Worm (Caenorhabditis elegans): ENCODE results near the gene K08D9.2.

Gene K08D9.2

DNA sequence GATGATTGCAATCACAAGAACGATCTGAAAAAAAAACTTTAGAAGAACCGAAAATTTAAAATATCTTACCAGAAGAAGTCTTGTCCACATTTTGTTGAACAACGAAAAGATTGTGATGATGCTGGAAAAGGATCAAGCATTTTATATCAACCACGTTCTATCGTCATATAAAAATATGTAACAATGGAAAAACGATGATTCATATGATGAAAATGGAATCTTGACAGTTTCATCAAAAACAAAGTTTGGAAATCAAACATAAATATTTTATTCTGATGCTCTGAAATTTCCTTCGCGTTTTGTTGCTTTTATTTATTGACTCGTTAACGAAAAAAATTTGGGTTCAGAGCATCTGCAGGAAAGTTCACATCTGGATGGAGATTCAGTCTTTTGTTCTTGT lies 9.1 kb downstream of the K08D9.2 start, which contains the start of the genes K08D9.9 and str-16:
TSS of gene K08D9.9 (minus strand) at position 101 of the 400 bp plus-strand sequence.
TSS of gene str-16 (plus strand) at position 266 of the 400 bp plus-strand sequence.
- TF ChIP-seq W03F9.2 (tag; optimal IDR thresholded peaks at IDR 0.05) (no peak), dao-5 (tag; optimal IDR thresholded peaks at IDR 0.05) (no peak)

DNA sequence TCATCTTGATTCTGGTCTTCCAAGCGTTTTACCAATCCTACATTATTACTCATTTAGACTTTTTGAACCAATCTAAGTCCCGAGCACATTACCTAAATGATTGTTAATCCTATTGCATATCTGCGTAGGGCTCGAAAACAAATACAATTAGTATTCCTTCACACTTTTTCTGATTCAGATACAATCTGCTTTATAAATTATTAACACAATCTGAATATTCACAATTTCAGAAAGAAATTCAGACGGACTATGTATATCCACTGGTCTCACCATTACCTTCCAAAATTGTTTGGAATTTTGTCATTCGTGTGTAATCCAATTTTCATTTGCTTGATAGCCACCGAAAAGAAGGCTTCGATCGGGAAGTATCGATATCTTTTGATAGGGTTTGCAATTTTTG lies 13.7 kb downstream of the K08D9.2 start, which contains the start of gene srj-11:
TSS of gene srj-11 (plus strand) at position 250 of the 400 bp plus-strand sequence.
- TF ChIP-seq him-1 (tag; optimal IDR thresholded peaks at IDR 0.05): no peak
- TF ChIP-seq W03F9.2 (tag; optimal IDR thresholded peaks at IDR 0.05): no peak
- no peak for TF ChIP-seq dao-5 (tag; optimal IDR thresholded peaks at IDR 0.05)

DNA sequence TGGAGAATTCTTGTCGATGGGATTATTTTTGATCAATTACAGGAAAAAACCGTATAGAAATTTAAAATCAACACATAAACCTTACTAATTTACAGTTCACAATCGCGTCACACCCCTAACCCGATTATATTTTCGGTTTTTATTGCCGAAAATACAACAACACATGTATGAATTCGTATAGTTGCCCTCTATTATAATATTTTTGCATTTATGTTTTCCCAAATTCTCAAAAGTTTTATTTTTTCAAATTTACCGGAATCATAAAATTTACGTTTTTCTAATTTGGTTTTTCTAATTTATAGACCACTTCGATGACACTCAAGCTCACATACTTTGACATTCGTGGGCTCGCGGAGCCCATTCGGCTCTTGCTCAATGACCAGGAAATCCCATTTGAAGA lies 15.5 kb downstream of the K08D9.2 start, which contains the start of gene gst-23:
TSS of gene gst-23 (plus strand) at position 301 of the 400 bp plus-strand sequence.
- TF ChIP-seq dao-5 (tag; optimal IDR thresholded peaks at IDR 0.05) (no peak), him-1 (tag; optimal IDR thresholded peaks at IDR 0.05) (no peak), W03F9.2 (tag; optimal IDR thresholded peaks at IDR 0.05) (no peak)

DNA sequence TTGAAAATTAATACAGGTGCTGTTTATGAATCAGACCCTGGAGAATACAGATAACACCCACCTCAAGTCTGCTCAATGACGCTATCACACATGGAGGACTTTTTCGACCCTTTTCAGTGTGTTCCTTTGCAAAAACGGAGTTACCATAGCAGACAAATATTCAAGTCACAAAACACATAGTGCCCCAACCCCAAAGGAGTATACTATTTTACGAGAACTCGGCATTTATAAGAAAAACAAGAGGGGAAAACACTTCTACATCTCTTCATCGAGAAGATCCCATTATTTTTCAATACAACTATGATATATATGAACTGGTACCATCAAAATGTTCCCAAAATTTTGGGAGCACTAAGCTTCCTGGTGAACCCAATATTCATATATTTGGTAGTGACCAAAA lies 17.2 kb downstream of the K08D9.2 start, which contains the start of gene srj-7:
TSS of gene srj-7 (plus strand) at position 301 of the 400 bp plus-strand sequence.
- no peak for TF ChIP-seq dao-5 (tag; optimal IDR thresholded peaks at IDR 0.05)
- TF ChIP-seq him-1 (tag; optimal IDR thresholded peaks at IDR 0.05): no peak
- TF ChIP-seq W03F9.2 (tag; optimal IDR thresholded peaks at IDR 0.05): no peak

DNA sequence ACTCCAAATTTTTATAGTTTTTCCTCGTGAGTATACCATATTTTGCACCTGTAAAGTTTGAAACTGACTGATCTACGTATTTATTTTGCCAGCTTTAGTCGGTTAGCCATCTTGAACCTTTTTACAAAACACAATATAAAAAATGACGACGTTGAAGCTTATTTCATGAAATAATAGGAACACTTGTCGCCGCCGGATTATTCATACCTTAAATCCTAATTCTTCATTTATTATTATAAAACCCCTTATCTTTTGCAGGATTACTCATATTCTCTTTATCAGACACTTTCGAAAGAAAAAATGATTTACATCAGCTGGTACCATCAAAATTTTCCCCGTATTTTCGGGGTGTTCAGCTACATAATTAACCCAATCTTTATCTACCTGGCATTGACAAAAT lies 20.0 kb downstream of the K08D9.2 start, which contains the start of gene srj-8:
TSS of gene srj-8 (plus strand) at position 301 of the 400 bp plus-strand sequence.
- TF ChIP-seq dao-5 (tag; optimal IDR thresholded peaks at IDR 0.05) (no peak), him-1 (tag; optimal IDR thresholded peaks at IDR 0.05) (no peak), W03F9.2 (tag; optimal IDR thresholded peaks at IDR 0.05) (no peak)

DNA sequence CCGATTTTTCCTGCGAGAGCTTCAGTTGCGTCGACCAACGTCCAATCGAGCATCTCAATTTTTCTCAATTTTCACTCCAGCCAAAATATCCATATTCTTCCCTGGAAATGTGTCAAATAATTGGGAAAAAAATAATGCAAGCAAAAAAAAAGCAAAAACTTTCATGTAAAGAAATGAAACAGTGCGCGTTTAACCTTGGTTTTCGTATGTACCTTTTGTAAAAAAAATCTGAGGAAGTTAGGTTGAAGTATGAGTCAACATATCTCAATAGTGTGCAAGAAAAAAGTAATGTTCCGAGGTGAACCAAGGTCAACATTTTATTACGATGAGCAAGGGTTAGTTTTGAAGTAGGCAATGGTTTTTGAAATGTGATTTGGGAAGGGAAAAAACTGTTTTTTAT lies 22.7 kb downstream of the K08D9.2 start, which contains the start of gene T28A11.13:
TSS of gene T28A11.13 (minus strand) at position 101 of the 400 bp plus-strand sequence.
- TF ChIP-seq him-1 (tag; optimal IDR thresholded peaks at IDR 0.05): no peak
- no peak for TF ChIP-seq dao-5 (tag; optimal IDR thresholded peaks at IDR 0.05)
- TF ChIP-seq W03F9.2 (tag; optimal IDR thresholded peaks at IDR 0.05): no peak

DNA sequence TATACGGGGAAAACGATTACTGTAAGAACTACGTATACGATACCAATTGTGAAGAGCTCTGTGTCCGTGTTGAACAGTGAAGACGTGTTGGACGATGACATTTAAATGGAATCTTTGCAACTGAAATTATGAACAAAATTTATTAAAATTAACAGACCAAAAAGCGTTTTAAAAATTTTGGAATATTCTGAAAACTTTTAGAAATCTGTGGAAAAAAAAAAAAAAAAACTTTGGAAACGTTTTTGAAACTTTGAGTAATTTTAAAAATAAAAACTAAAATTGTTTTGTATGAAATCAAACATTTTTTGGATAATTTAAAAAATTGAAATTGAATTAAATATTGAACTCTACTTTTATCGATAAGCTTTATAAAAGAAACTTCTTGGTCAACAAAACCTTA lies 28.6 kb downstream of the K08D9.2 start, which contains the start of gene srt-63:
TSS of gene srt-63 (minus strand) at position 101 of the 400 bp plus-strand sequence.
- TF ChIP-seq W03F9.2 (tag; optimal IDR thresholded peaks at IDR 0.05) (no peak), dao-5 (tag; optimal IDR thresholded peaks at IDR 0.05) (no peak), him-1 (tag; optimal IDR thresholded peaks at IDR 0.05) (no peak)

DNA sequence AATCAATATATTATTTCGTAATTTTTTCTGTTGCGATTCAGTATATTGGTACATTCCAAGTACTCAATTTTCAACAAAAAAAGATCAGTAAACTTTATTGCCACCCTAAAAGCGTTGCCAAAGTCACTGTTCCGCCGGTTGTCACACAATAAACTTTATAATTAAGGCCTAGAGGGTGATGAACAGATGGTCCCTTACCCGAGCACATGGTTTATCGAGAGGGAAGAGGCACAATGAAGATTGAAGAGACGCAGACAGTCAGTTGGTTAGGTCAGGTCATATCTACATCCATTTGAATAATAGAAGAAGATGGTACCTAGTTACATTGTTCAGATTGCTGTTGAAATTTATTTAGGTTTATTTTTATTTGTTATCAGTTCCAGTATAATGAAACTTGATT lies 29.3 kb downstream of the K08D9.2 start:
- TF ChIP-seq him-1 (tag; optimal IDR thresholded peaks at IDR 0.05) (no peak), W03F9.2 (tag; optimal IDR thresholded peaks at IDR 0.05) (no peak), dao-5 (tag; optimal IDR thresholded peaks at IDR 0.05) (no peak)

DNA sequence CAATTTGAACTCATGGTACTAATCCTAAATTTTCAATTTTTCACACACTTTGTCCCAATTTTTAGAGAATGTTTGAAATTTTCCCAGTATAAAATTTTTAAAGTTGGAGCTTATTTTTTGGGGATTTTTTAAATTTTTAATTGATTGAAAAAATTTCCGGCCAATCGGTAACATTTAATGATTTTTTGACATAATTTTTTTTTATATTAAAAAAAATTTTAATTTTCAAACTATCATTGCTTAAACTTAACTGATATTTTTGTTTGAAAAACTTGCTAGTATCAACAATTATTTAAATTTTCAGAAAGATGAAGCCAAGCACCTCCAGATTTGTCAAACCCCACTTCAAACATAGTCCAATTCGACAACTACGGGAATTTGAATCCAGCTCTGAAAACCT lies 29.8 kb downstream of the K08D9.2 start, which contains the start of gene T28A11.22:
TSS of gene T28A11.22 (plus strand) at position 301 of the 400 bp plus-strand sequence.
- TF ChIP-seq him-1 (tag; optimal IDR thresholded peaks at IDR 0.05): no peak
- TF ChIP-seq W03F9.2 (tag; optimal IDR thresholded peaks at IDR 0.05): no peak
- no peak for TF ChIP-seq dao-5 (tag; optimal IDR thresholded peaks at IDR 0.05)

DNA sequence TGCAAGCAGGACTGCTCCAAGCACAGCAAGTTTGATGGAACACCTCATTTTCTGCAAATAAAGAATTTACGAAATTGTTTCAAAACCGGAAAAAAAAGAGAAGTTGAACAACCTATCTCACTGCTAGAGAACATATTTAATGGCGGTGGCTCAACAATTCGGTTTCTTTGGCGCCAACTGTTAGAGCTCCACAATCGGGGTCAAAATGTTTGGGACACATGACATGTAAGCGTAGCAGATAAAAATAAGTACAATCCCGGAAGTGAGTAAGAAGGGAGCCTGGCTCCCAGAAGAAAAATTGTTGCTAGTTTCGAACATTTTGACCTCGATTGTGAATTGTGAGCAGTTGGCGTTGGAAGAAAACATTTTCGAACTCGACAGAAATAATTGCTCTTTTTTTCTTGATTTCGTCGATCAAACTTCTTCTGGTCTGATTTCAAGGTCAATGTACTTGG lies 31.7 kb downstream of the K08D9.2 start, which contains the start of gene T28A11.16:
TSS of gene T28A11.16 (minus strand) at position 51 of the 455 bp plus-strand sequence.
- TF ChIP-seq W03F9.2 (tag; optimal IDR thresholded peaks at IDR 0.05) (no peak), dao-5 (tag; optimal IDR thresholded peaks at IDR 0.05) (no peak), him-1 (tag; optimal IDR thresholded peaks at IDR 0.05) (no peak)

DNA sequence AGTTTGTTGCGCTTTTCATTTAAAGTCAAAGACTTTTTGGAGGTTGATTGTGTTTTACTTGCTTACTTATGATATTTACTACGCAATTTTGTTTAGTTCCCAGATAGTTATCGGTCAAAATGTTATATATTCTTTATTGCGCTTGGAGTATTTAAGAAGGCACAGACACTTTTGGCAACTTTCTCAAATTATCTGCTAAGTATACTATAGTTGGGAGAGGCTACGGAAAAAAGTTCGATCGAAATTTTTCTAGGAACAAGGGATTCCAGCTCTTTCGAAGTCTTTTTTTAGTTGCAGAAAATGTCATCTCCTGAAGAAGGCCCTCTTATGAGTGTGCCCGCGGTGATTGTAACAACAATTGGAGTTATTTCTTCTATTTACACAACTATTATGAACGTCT lies 32.6 kb downstream of the K08D9.2 start, which contains the start of gene srbc-5:
TSS of gene srbc-5 (plus strand) at position 301 of the 400 bp plus-strand sequence.
- TF ChIP-seq him-1 (tag; optimal IDR thresholded peaks at IDR 0.05) (no peak), dao-5 (tag; optimal IDR thresholded peaks at IDR 0.05) (no peak), W03F9.2 (tag; optimal IDR thresholded peaks at IDR 0.05) (no peak)

DNA sequence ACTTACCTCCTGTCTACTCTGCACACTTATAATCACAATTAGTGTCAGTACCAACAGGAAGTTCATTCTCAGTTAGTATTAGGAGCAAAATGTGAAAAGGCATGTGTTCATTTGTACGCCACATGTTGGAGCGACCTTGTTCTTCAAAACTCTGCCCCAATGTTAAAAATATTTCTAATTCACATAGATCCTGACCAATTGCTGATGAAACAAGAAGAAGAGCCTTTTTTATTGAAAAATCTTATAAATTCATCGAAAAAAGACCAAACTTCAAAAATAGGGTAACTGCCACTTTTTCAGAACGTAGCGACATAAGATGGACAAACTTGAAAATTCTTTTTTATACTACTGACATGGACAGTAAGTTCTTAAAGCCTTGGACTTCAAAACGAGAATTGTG lies 38.7 kb downstream of the K08D9.2 start, which contains the start of gene T28A11.17:
TSS of gene T28A11.17 (minus strand) at position 101 of the 400 bp plus-strand sequence.
- TF ChIP-seq W03F9.2 (tag; optimal IDR thresholded peaks at IDR 0.05) (no peak), him-1 (tag; optimal IDR thresholded peaks at IDR 0.05) (no peak), dao-5 (tag; optimal IDR thresholded peaks at IDR 0.05) (no peak)

DNA sequence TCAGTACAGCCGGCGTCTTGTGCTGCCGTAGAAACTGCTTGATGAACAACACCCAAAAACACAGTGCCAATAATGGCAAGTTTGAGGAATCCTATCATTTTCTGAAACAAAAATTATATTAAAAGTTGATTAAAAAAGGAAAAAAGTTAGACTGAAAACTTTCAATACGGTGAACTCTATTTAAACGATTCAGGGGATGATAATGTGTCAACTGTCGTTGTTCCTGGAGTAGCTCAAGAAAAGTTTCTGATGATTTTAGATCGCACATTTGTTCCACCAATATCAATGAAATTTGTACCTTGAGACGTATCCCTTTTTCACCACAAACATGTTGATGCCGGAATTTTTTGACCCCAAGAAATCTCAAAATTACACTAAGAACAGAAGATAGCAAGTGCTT lies 40.5 kb downstream of the K08D9.2 start, which contains the start of gene T28A11.18:
TSS of gene T28A11.18 (minus strand) at position 101 of the 400 bp plus-strand sequence.
- no peak for TF ChIP-seq dao-5 (tag; optimal IDR thresholded peaks at IDR 0.05)
- TF ChIP-seq W03F9.2 (tag; optimal IDR thresholded peaks at IDR 0.05): no peak
- no peak for TF ChIP-seq him-1 (tag; optimal IDR thresholded peaks at IDR 0.05)

DNA sequence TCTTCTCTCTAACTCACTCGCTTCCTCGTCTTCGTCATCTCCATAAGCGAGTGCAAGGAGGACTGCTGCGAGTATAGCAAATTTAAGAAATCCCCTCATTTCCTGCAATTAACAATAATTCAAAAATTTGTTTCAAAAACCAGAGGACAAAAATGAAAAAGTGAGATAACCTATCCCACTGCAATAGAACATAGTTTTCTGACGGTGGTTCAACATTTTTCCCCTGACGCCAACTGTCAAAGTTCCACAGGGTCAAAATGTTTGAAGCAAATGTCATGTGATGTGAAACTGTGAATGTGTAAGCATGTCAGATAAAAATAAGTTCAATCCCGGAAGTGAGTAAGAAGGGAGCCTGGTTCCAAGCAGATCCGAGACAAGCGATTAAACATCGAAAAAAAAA lies 41.9 kb downstream of the K08D9.2 start, which contains the start of gene T28A11.19:
TSS of gene T28A11.19 (minus strand) at position 108 of the 400 bp plus-strand sequence.
- TF ChIP-seq W03F9.2 (tag; optimal IDR thresholded peaks at IDR 0.05) (no peak), him-1 (tag; optimal IDR thresholded peaks at IDR 0.05) (no peak), dao-5 (tag; optimal IDR thresholded peaks at IDR 0.05) (no peak)

Data from whole organism, L4/young adult.